Fruit fly (Drosophila melanogaster): ENCODE data around the gene CG31810.

CG31810 gene

dm6 chr2L:16815989-16816749 lies 36.0 kb downstream of the CG31810 start, which contains the start of gene mdy (continued):
- no peak; the same call in 1 of the 2 replicates for TF ChIP-seq CG11085 (GFP tag; IDR thresholded peaks at IDR 0.05)
- peak; percentile 60 for TF ChIP-seq Oli (tag; optimal IDR thresholded peaks at IDR 0.05)
- peak; percentile 52; the same call in 1 of the 2 replicates for TF ChIP-seq cas (GFP tag; IDR thresholded peaks at IDR 0.05)
- peak; percentile 44 for TF ChIP-seq CG15601 (tag; optimal IDR thresholded peaks at IDR 0.05)
- no peak for TF ChIP-seq D (optimal IDR thresholded peaks at IDR 0.05)
- peak; percentile 52 for TF ChIP-seq D (GFP tag; optimal IDR thresholded peaks at IDR 0.05)
- no peak for TF ChIP-seq psq (GFP tag; optimal IDR thresholded peaks at IDR 0.05)
- no peak for TF ChIP-seq CG6683 (GFP tag; optimal IDR thresholded peaks at IDR 0.05)
- 0 out of 3 replicates have a peak, but pooled peaks have one; percentile 25 for TF ChIP-seq mld (GFP tag; IDR thresholded peaks at IDR 0.05; ENCODE audit: partially characterized antibody)
- TF ChIP-seq CG1233 (GFP tag; optimal IDR thresholded peaks at IDR 0.05): peak; percentile 2
- TF ChIP-seq Optix (GFP tag; IDR thresholded peaks at IDR 0.05): peak; percentile 26; the same call in 1 of the 3 replicates
- TF ChIP-seq slbo (GFP tag; IDR thresholded peaks at IDR 0.05): peak; percentile 67
- no peak for TF ChIP-seq Hand (GFP tag; optimal IDR thresholded peaks at IDR 0.05)
- TF ChIP-seq CG11247 (GFP tag; IDR thresholded peaks at IDR 0.05): peak; percentile 64
- TF ChIP-seq Xrp1 (GFP tag; IDR thresholded peaks at IDR 0.05): peak; percentile 56
- no peak for TF ChIP-seq sr (GFP tag; IDR thresholded peaks at IDR 0.05)
- TF ChIP-seq CG7271 (tag; optimal IDR thresholded peaks at IDR 0.05): no peak
- TF ChIP-seq vvl (GFP tag; IDR thresholded peaks at IDR 0.05): peak; percentile 75
- TF ChIP-seq CG15269 (tag; optimal IDR thresholded peaks at IDR 0.05): peak; percentile 45
- no peak for TF ChIP-seq CG11696 (GFP tag; IDR thresholded peaks at IDR 0.05)
- TF ChIP-seq Six4 (GFP tag; optimal IDR thresholded peaks at IDR 0.05): peak; percentile 33
- peak; percentile 71 for TF ChIP-seq CG18476 (GFP tag; optimal IDR thresholded peaks at IDR 0.05)
- peak; percentile 19 for TF ChIP-seq CG9797 (GFP tag; optimal IDR thresholded peaks at IDR 0.05)
- TF ChIP-seq CG6272 (GFP tag; IDR thresholded peaks at IDR 0.05): peak; percentile 30; the same call in 1 of the 2 replicates
- peak; percentile 79 for TF ChIP-seq CG32532 (GFP tag; IDR thresholded peaks at IDR 0.05)
- peak; percentile 19 for TF ChIP-seq CG9817 (tag; optimal IDR thresholded peaks at IDR 0.05)
- peak; percentile 23 for TF ChIP-seq gcm2 (GFP tag; optimal IDR thresholded peaks at IDR 0.05)
- TF ChIP-seq Hsf (GFP tag; optimal IDR thresholded peaks at IDR 0.05): peak; percentile 69
- TF ChIP-seq CG17186 (GFP tag; optimal IDR thresholded peaks at IDR 0.05): peak; percentile 7
- peak; percentile 69 for TF ChIP-seq CG34376 (GFP tag; optimal IDR thresholded peaks at IDR 0.05)
- peak; percentile 12 for TF ChIP-seq ind (GFP tag; optimal IDR thresholded peaks at IDR 0.05)
- peak; percentile 79 for TF ChIP-seq Lhr (GFP tag; optimal IDR thresholded peaks at IDR 0.05)
- TF ChIP-seq tx (GFP tag; optimal IDR thresholded peaks at IDR 0.05): peak; percentile 19
- TF ChIP-seq Abd-B (GFP tag; optimal IDR thresholded peaks at IDR 0.05): peak; percentile 7
- no peak for TF ChIP-seq NK7.1 (GFP tag; optimal IDR thresholded peaks at IDR 0.05)
- no peak for TF ChIP-seq CG9609 (GFP tag; optimal IDR thresholded peaks at IDR 0.05)
- TF ChIP-seq CG13123 (GFP tag; optimal IDR thresholded peaks at IDR 0.05): peak; percentile 13
- no peak for TF ChIP-seq Taf1 (GFP tag; IDR thresholded peaks at IDR 0.05)
- peak; percentile 21 for TF ChIP-seq Deaf1 (tag; optimal IDR thresholded peaks at IDR 0.05)
- peak; percentile 63 for TF ChIP-seq bab2 (GFP tag; optimal IDR thresholded peaks at IDR 0.05)
- TF ChIP-seq CG7556 (GFP tag; optimal IDR thresholded peaks at IDR 0.05): peak; percentile 59
- TF ChIP-seq HLH3B (GFP tag; IDR thresholded peaks at IDR 0.05): peak; percentile 44
- TF ChIP-seq Atf3 (GFP tag; optimal IDR thresholded peaks at IDR 0.05): peak; percentile 16
- TF ChIP-seq CG12236 (GFP tag; optimal IDR thresholded peaks at IDR 0.05): no peak
- no peak for TF ChIP-seq CG6854 (GFP tag; optimal IDR thresholded peaks at IDR 0.05)
- TF ChIP-seq dan (GFP tag; IDR thresholded peaks at IDR 0.05): no peak
- TF ChIP-seq chinmo (GFP tag; IDR thresholded peaks at IDR 0.05; ENCODE audit: partially characterized antibody): 0 out of 4 replicates have a peak, but pooled peaks have one; percentile 34
- TF ChIP-seq CG14441 (GFP tag; IDR thresholded peaks at IDR 0.05): peak; percentile 47
- TF ChIP-seq zfh2 (GFP tag; optimal IDR thresholded peaks at IDR 0.05): peak; percentile 41
- peak; percentile 72 for TF ChIP-seq CG1603 (tag; optimal IDR thresholded peaks at IDR 0.05)
